Fruit fly (Drosophila melanogaster) whole organism, pupa: ENCODE measurements around the gene CG33772.

Source experiments
- CG12605 ChIP-seq: fragments of 200-800 bp; sonication (Bioruptor generic); IDR thresholded peaks from 2 replicates; pipeline ENCODE4 v1.3.6; 2022; ENCODE audit warnings: missing biosample characterization, missing genetic modification characterization
- CG14655 ChIP-seq: fragments of 200-800 bp; sonication (Bioruptor generic); optimal IDR thresholded peaks from 3 replicates; lab custom pipeline; 2017; ENCODE audit warnings: mild to moderate bottlenecking, missing biosample characterization, missing genetic modification reagents, missing genetic modification characterization
- CG15710 ChIP-seq: fragments of 200-800 bp; sonication (Bioruptor generic); optimal IDR thresholded peaks from 2 replicates; lab custom pipeline; 2018; ENCODE audit warnings: missing biosample characterization, mild to moderate bottlenecking, missing genetic modification characterization, moderate library complexity
- CG17806 ChIP-seq: fragments of 200-800 bp; sonication (Bioruptor generic); optimal IDR thresholded peaks from 2 replicates; lab custom pipeline; 2018; ENCODE audit warnings: missing biosample characterization, mild to moderate bottlenecking, missing genetic modification characterization, moderate library complexity
- CG8301 ChIP-seq: fragments of 200-800 bp; sonication (Bioruptor generic); optimal IDR thresholded peaks from 2 replicates; lab custom pipeline; 2018; ENCODE audit warnings: missing biosample characterization, mild to moderate bottlenecking, missing genetic modification characterization
- D1 ChIP-seq: fragments of 200-800 bp; sonication (Bioruptor generic); optimal IDR thresholded peaks from 2 replicates; lab custom pipeline; 2018; ENCODE audit warnings: missing biosample characterization, mild to moderate bottlenecking, missing genetic modification characterization, moderate library complexity
- EcR ChIP-seq: fragments of 200-800 bp; sonication (Bioruptor generic); optimal IDR thresholded peaks from 3 replicates; lab custom pipeline; 2019; ENCODE audit warnings: missing biosample characterization, missing genetic modification characterization, mild to moderate bottlenecking, moderate library complexity, missing genetic modification reagents
- gl ChIP-seq: fragments of 200-800 bp; sonication (Bioruptor generic); optimal IDR thresholded peaks from 2 replicates; lab custom pipeline; 2018; ENCODE audit warnings: missing biosample characterization, mild to moderate bottlenecking, missing genetic modification characterization
- rn ChIP-seq: fragments of 200-800 bp; sonication (Bioruptor generic); IDR thresholded peaks from 2 replicates; pipeline ENCODE4 v1.3.6; 2022; ENCODE audit warnings: missing biosample characterization, missing genetic modification characterization

dm6 chr3L:22647627-22648026 lies 4.7 kb downstream of the CG33772 start, which contains the start of gene CG33769:
- TF ChIP-seq CG15710 (tag; lab: Kevin White, UChicago) (no peak), CG8301 (tag; lab: Kevin White, UChicago) (no peak), gl (tag; lab: Kevin White, UChicago) (no peak), EcR (GFP tag; lab: Kevin White, UChicago) (no peak), rn (GFP tag; lab: Robert Waterston, UW) (no peak), CG14655 (GFP tag; lab: Kevin White, UChicago) (no peak), CG12605 (GFP tag; lab: Robert Waterston, UW) (no peak), D1 (no peak), CG17806 (tag; lab: Kevin White, UChicago) (no peak)
